Worm (Caenorhabditis elegans) whole organism, L4 larva: ENCODE measurements around the gene rap-1.

ENCODE experiments used
- F10B5.3 ChIP-seq: sonication (generic microtip); optimal IDR thresholded peaks from 2 replicates; lab custom pipeline; 2016; ENCODE audit warnings: mild to moderate bottlenecking, missing genetic modification characterization, missing compliant biosample characterization
- F26F4.8 ChIP-seq: fragments of 200-800 bp; sonication (Bioruptor generic); conservative IDR thresholded peaks from 2 replicates; pipeline ENCODE4 v1.3.6; 2022; ENCODE audit warnings: missing genetic modification characterization, missing compliant biosample characterization
- F44E2.7 ChIP-seq: fragments of 200-800 bp; sonication (Bioruptor generic); IDR thresholded peaks from 2 replicates; pipeline ENCODE4 v2.1.2; 2022; ENCODE audit warnings: missing genetic modification characterization, missing compliant biosample characterization
- R02D3.7 ChIP-seq: fragments of 150-350 bp; sonication (generic microtip); optimal IDR thresholded peaks from 3 replicates; lab custom pipeline; 2014; ENCODE audit warnings: missing biosample characterization, missing genetic modification characterization
- Y105C5A.15 ChIP-seq: fragments of 200-800 bp; sonication (Bioruptor generic); IDR thresholded peaks from 2 replicates; pipeline ENCODE4 v1.3.6; 2022; ENCODE audit warnings: missing genetic modification characterization, missing compliant biosample characterization
- Y48G9A.11 ChIP-seq: fragments of 200-800 bp; sonication (Bioruptor generic); IDR thresholded peaks from 2 replicates; pipeline ENCODE4 v1.3.6; 2022; ENCODE audit warnings: missing genetic modification reagents, missing genetic modification characterization, missing compliant biosample characterization
- Y5F2A.4 ChIP-seq: fragments of 200-800 bp; sonication (Bioruptor generic); optimal IDR thresholded peaks from 2 replicates; lab custom pipeline; 2018; ENCODE audit warnings: mild to moderate bottlenecking, missing genetic modification characterization, missing compliant biosample characterization
- ZK337.2 ChIP-seq: fragments of 200-800 bp; sonication (Bioruptor generic); IDR thresholded peaks from 2 replicates; pipeline ENCODE4 v1.3.6; 2022; ENCODE audit warnings: missing genetic modification reagents, missing genetic modification characterization, missing compliant biosample characterization
- aly-2 ChIP-seq: sonication (generic microtip); optimal IDR thresholded peaks from 2 replicates; lab custom pipeline; 2018; ENCODE audit warnings: missing biosample characterization, missing genetic modification characterization
- ceh-32 ChIP-seq: sonication (generic microtip); optimal IDR thresholded peaks from 2 replicates; lab custom pipeline; 2016; ENCODE audit warnings: mild to moderate bottlenecking, missing genetic modification characterization, missing compliant biosample characterization; ENCODE audit not compliant: poor library complexity
- ces-1 ChIP-seq: fragments of 150-350 bp; sonication (generic microtip); optimal IDR thresholded peaks from 4 replicates; lab custom pipeline; 2014; ENCODE audit warnings: missing biosample characterization, missing genetic modification reagents, missing genetic modification characterization
- ctbp-1 ChIP-seq: fragments of 200-800 bp; sonication (Bioruptor generic); IDR thresholded peaks from 2 replicates; pipeline ENCODE4 v1.3.6; 2022; ENCODE audit warnings: missing genetic modification reagents, missing genetic modification characterization, missing compliant biosample characterization
- daf-19 ChIP-seq: fragments of 200-800 bp; sonication (Bioruptor generic); conservative IDR thresholded peaks from 2 replicates; pipeline ENCODE4 v1.3.6; 2022; ENCODE audit warnings: missing genetic modification characterization, missing compliant biosample characterization
- dmd-6 ChIP-seq: fragments of 200-800 bp; sonication (Bioruptor generic); IDR thresholded peaks from 2 replicates; pipeline ENCODE4 v1.3.6; 2022; ENCODE audit warnings: missing genetic modification reagents, missing genetic modification characterization, missing compliant biosample characterization
- dmd-9 ChIP-seq: fragments of 200-800 bp; sonication (Bioruptor generic); IDR thresholded peaks from 2 replicates; pipeline ENCODE4 v1.3.6; 2022; ENCODE audit warnings: missing genetic modification reagents, missing genetic modification characterization, missing compliant biosample characterization
- dve-1 ChIP-seq: sonication (generic microtip); optimal IDR thresholded peaks from 2 replicates; lab custom pipeline; 2017; ENCODE audit warnings: antibody characterized with exemption, mild to moderate bottlenecking, missing genetic modification characterization, missing compliant biosample characterization; ENCODE audit not compliant: insufficient read depth
- fos-1 ChIP-seq: fragments of 150-350 bp; optimal IDR thresholded peaks from 2 replicates; lab custom pipeline; 2014; ENCODE audit warnings: missing biosample characterization, missing genetic modification characterization
- hif-1 ChIP-seq, 2 experiments: sonication (generic microtip); optimal IDR thresholded peaks; 2 replicates each; lab custom pipeline; 2016 to 2017; ENCODE audit warnings: missing compliant biosample characterization in 2 of 2, missing genetic modification characterization in 2 of 2, missing genetic modification reagents in 2 of 2, missing genotype in 2 of 2, mild to moderate bottlenecking in 1 of 2
- hlh-11 ChIP-seq: fragments of 200-800 bp; sonication (Bioruptor generic); optimal IDR thresholded peaks from 2 replicates; lab custom pipeline; 2018; ENCODE audit warnings: mild to moderate bottlenecking, missing genetic modification characterization, missing compliant biosample characterization
- jun-1 ChIP-seq: fragments of 150-350 bp; optimal IDR thresholded peaks from 2 replicates; lab custom pipeline; 2014; ENCODE audit warnings: missing biosample characterization, missing genetic modification reagents, missing genetic modification characterization
- lin-1 ChIP-seq: fragments of 200-800 bp; sonication (Bioruptor generic); IDR thresholded peaks from 2 replicates; pipeline ENCODE4 v1.3.6; 2022; ENCODE audit warnings: missing genetic modification reagents, missing genetic modification characterization, missing compliant biosample characterization
- lin-13 ChIP-seq: fragments of 150-350 bp; optimal IDR thresholded peaks from 2 replicates; lab custom pipeline; 2014; ENCODE audit warnings: missing biosample characterization, missing genetic modification reagents, missing genetic modification characterization
- lin-15B ChIP-seq: fragments of 150-350 bp; sonication (generic microtip); optimal IDR thresholded peaks from 3 replicates; lab custom pipeline; 2014; ENCODE audit warnings: missing biosample characterization, missing genetic modification characterization
- lin-39 ChIP-seq: fragments of 150-350 bp; optimal IDR thresholded peaks from 2 replicates; lab custom pipeline; 2014; ENCODE audit warnings: missing biosample characterization, missing genetic modification reagents, missing genetic modification characterization
- lir-3 ChIP-seq: sonication (generic microtip); optimal IDR thresholded peaks from 2 replicates; lab custom pipeline; 2016; ENCODE audit warnings: mild to moderate bottlenecking, missing genetic modification characterization, missing compliant biosample characterization
- lsy-2 ChIP-seq, 2 experiments: fragments of 150-350 bp in 1 of 2; sonication (generic microtip) in 1 of 2; optimal IDR thresholded peaks; 2 replicates each; lab custom pipeline; 2014 to 2017; ENCODE audit warnings: missing biosample characterization in 2 of 2, missing genetic modification characterization in 2 of 2
- madf-5 ChIP-seq, 2 experiments: fragments of 200-800 bp; sonication (Bioruptor generic); IDR thresholded peaks; 2 replicates each; pipeline ENCODE4 v1.3.6; 2022; ENCODE audit warnings: missing compliant biosample characterization in 2 of 2, missing genetic modification characterization in 2 of 2
- madf-9 ChIP-seq: fragments of 200-800 bp; sonication (Bioruptor generic); conservative IDR thresholded peaks from 2 replicates; pipeline ENCODE4 v1.3.6; 2022; ENCODE audit warnings: missing genetic modification reagents, missing genetic modification characterization, missing compliant biosample characterization
- mdt-29 ChIP-seq: fragments of 200-800 bp; sonication (Bioruptor generic); IDR thresholded peaks from 2 replicates; pipeline ENCODE4 v1.3.6; 2022; ENCODE audit warnings: missing genetic modification reagents, missing genetic modification characterization, missing compliant biosample characterization
- mes-2 ChIP-seq: sonication (generic microtip); optimal IDR thresholded peaks from 2 replicates; lab custom pipeline; 2016; ENCODE audit warnings: missing genotype, mild to moderate bottlenecking, missing genetic modification characterization, missing compliant biosample characterization; ENCODE audit not compliant: poor library complexity, severe bottlenecking
- mxl-3 ChIP-seq: fragments of 200-800 bp; sonication (Bioruptor generic); optimal IDR thresholded peaks from 2 replicates; lab custom pipeline; 2018; ENCODE audit warnings: mild to moderate bottlenecking, missing genetic modification characterization, missing compliant biosample characterization
- nhr-10 ChIP-seq: fragments of 150-350 bp; optimal IDR thresholded peaks from 2 replicates; lab custom pipeline; 2014; ENCODE audit warnings: missing biosample characterization, missing genetic modification characterization
- nhr-11 ChIP-seq: fragments of 150-350 bp; optimal IDR thresholded peaks from 2 replicates; lab custom pipeline; 2014; ENCODE audit warnings: missing biosample characterization, missing genetic modification characterization
- nhr-25 ChIP-seq: sonication (generic microtip); optimal IDR thresholded peaks from 2 replicates; lab custom pipeline; 2017; ENCODE audit warnings: missing genetic modification characterization, mild to moderate bottlenecking, missing compliant biosample characterization, antibody characterized with exemption, moderate library complexity, borderline replicate concordance; ENCODE audit not compliant: insufficient read depth
- nhr-41 ChIP-seq: fragments of 200-800 bp; sonication (Bioruptor generic); IDR thresholded peaks from 2 replicates; pipeline ENCODE4 v1.3.6; 2022; ENCODE audit warnings: missing genetic modification reagents, missing genetic modification characterization, missing compliant biosample characterization
- nhr-42 ChIP-seq: fragments of 200-800 bp; sonication (Bioruptor generic); IDR thresholded peaks from 2 replicates; pipeline ENCODE4 v1.3.6; 2022; ENCODE audit warnings: missing genetic modification characterization, missing compliant biosample characterization
- nhr-6 ChIP-seq: fragments of 150-350 bp; optimal IDR thresholded peaks from 2 replicates; lab custom pipeline; 2014; ENCODE audit warnings: missing biosample characterization, missing genetic modification characterization
- php-3 ChIP-seq: fragments of 200-800 bp; sonication (Bioruptor generic); IDR thresholded peaks from 2 replicates; pipeline ENCODE4 v1.3.6; 2022; ENCODE audit warnings: missing genetic modification reagents, missing genetic modification characterization, missing compliant biosample characterization
- pqm-1 ChIP-seq: sonication (generic microtip); optimal IDR thresholded peaks from 2 replicates; lab custom pipeline; 2017; ENCODE audit warnings: missing biosample characterization, missing genetic modification characterization
- rbr-2 ChIP-seq: sonication (generic microtip); optimal IDR thresholded peaks from 2 replicates; lab custom pipeline; 2016; ENCODE audit warnings: missing genotype, missing genetic modification characterization, missing compliant biosample characterization
- saeg-2 ChIP-seq: fragments of 200-800 bp; sonication (Bioruptor generic); IDR thresholded peaks from 2 replicates; pipeline ENCODE4 v1.3.6; 2022; ENCODE audit warnings: missing genetic modification reagents, missing genetic modification characterization, missing compliant biosample characterization
- sdz-12 ChIP-seq: fragments of 200-800 bp; sonication (Bioruptor generic); optimal IDR thresholded peaks from 2 replicates; lab custom pipeline; 2018; ENCODE audit warnings: mild to moderate bottlenecking, missing genetic modification characterization, missing compliant biosample characterization
- set-16 ChIP-seq: fragments of 200-800 bp; sonication (Bioruptor generic); IDR thresholded peaks from 2 replicates; pipeline ENCODE4 v1.3.6; 2022; ENCODE audit warnings: missing genetic modification reagents, missing genetic modification characterization, missing compliant biosample characterization
- snpc-1.2 ChIP-seq: fragments of 200-800 bp; sonication (Bioruptor generic); IDR thresholded peaks from 2 replicates; pipeline ENCODE4 v1.3.6; 2022; ENCODE audit warnings: missing genetic modification reagents, missing genetic modification characterization, missing compliant biosample characterization
- tag-97 ChIP-seq: fragments of 200-800 bp; sonication (Bioruptor generic); IDR thresholded peaks from 2 replicates; pipeline ENCODE4 v1.3.6; 2022; ENCODE audit warnings: missing genetic modification characterization, missing compliant biosample characterization
- unc-62 ChIP-seq, 3 experiments: fragments of 150-350 bp in 1 of 3; sonication (generic microtip); optimal IDR thresholded peaks in 2 of 3; peaks in 1 of 3; 1 replicate in 1 of 3; 2 replicates in 2 of 3; lab custom pipeline; 2014 to 2017; ENCODE audit warnings: missing biosample characterization in 3 of 3, missing genetic modification characterization in 3 of 3, missing genetic modification reagents in 3 of 3, missing genotype in 1 of 3
- zag-1 ChIP-seq: fragments of 150-350 bp; optimal IDR thresholded peaks from 2 replicates; lab custom pipeline; 2014; ENCODE audit warnings: missing biosample characterization, missing genetic modification characterization
- zfp-3 ChIP-seq: fragments of 200-800 bp; sonication (Bioruptor generic); conservative IDR thresholded peaks from 2 replicates; pipeline ENCODE4 v1.3.6; 2022; ENCODE audit warnings: missing genetic modification reagents, missing genetic modification characterization, missing compliant biosample characterization

The rap-1 gene

ce11 chrIV:8949078-8950039 is 30.7 kb upstream of the rap-1 start (continued):
- no peak for TF ChIP-seq lin-15B (tag; lab: Kevin White, UChicago)
- TF ChIP-seq mxl-3 (GFP tag; lab: Kevin White, UChicago) = peak; percentile 89
- TF ChIP-seq ZK337.2 (GFP tag; lab: Robert Waterston, UW) = no peak
- no peak for TF ChIP-seq nhr-6 (tag; lab: Kevin White, UChicago)
- TF ChIP-seq tag-97 = no peak
- no peak for TF ChIP-seq R02D3.7 (tag; lab: Kevin White, UChicago)
- TF ChIP-seq Y105C5A.15 (GFP tag; lab: Robert Waterston, UW) = no peak
- TF ChIP-seq rbr-2 (tag; lab: Kevin White, UChicago) = no peak
- peak; percentile 92 for TF ChIP-seq dmd-6 (GFP tag; lab: Robert Waterston, UW)
- TF ChIP-seq lin-13 (GFP tag; lab: Kevin White, UChicago) = peak; percentile 39
- TF ChIP-seq mdt-29 = peak; percentile 76
- no peak for TF ChIP-seq Y48G9A.11 (GFP tag; lab: Robert Waterston, UW)
- no peak for TF ChIP-seq snpc-1.2
- no peak for TF ChIP-seq nhr-11 (tag; lab: Kevin White, UChicago)
- TF ChIP-seq unc-62 (GFP tag; optimal IDR thresholded peaks at IDR 0.05 in 1 of 2; lab: Kevin White, UChicago) = peak in 1 of 2 experiments; percentile 96
- no peak for TF ChIP-seq unc-62 (tag; optimal IDR thresholded peaks at IDR 0.05; lab: Kevin White, UChicago)
- TF ChIP-seq mes-2 = no peak
- TF ChIP-seq ctbp-1 = peak; percentile 49
- peak; percentile 87 for TF ChIP-seq dve-1
- no peak for TF ChIP-seq jun-1 (tag; lab: Kevin White, UChicago)
- TF ChIP-seq set-16 (GFP tag; lab: Robert Waterston, UW) = no peak
- TF ChIP-seq sdz-12 (GFP tag; lab: Kevin White, UChicago) = no peak
- TF ChIP-seq saeg-2 (GFP tag; lab: Robert Waterston, UW) = no peak
- no peak for TF ChIP-seq nhr-41 (GFP tag; lab: Robert Waterston, UW)
- no peak for TF ChIP-seq nhr-42 (GFP tag; lab: Robert Waterston, UW)
- TF ChIP-seq madf-5 (GFP tag; IDR thresholded peaks at IDR 0.05; lab: Robert Waterston, UW) = no peak
- no peak for TF ChIP-seq zag-1
- TF ChIP-seq zfp-3 (GFP tag; lab: Robert Waterston, UW) = no peak
- no peak for TF ChIP-seq F44E2.7 (GFP tag; lab: Robert Waterston, UW)
- TF ChIP-seq F26F4.8 (GFP tag; lab: Robert Waterston, UW) = no peak
- TF ChIP-seq ces-1 (GFP tag; lab: Kevin White, UChicago) = no peak
- TF ChIP-seq hlh-11 = peak; percentile 95
- no peak for TF ChIP-seq nhr-25 (tag; lab: Kevin White, UChicago)
- peak; percentile 93 for TF ChIP-seq pqm-1 (tag; lab: Kevin White, UChicago)
- no peak for TF ChIP-seq dmd-9
- TF ChIP-seq nhr-10 = no peak
- no peak for TF ChIP-seq aly-2 (tag; lab: Kevin White, UChicago)
- TF ChIP-seq php-3 (GFP tag; lab: Robert Waterston, UW) = no peak
- TF ChIP-seq lir-3 (tag; lab: Kevin White, UChicago) = no peak
- no peak for TF ChIP-seq Y5F2A.4 (GFP tag; lab: Kevin White, UChicago)
- peak in 1 of 2 experiments; percentile 82 for TF ChIP-seq lsy-2 (tag; optimal IDR thresholded peaks at IDR 0.05; lab: Kevin White, UChicago)
- no peak for TF ChIP-seq ceh-32
- 0 out of 2 replicates have a peak, but pooled peaks have one; percentile 24 for TF ChIP-seq madf-9 (GFP tag; lab: Robert Waterston, UW)
- no peak for TF ChIP-seq lin-39
- TF ChIP-seq lin-1 (GFP tag; lab: Robert Waterston, UW) = no peak
- TF ChIP-seq fos-1 (tag; lab: Kevin White, UChicago) = no peak
- no peak for TF ChIP-seq hif-1 (tag; optimal IDR thresholded peaks at IDR 0.05; lab: Kevin White, UChicago)
- no peak for TF ChIP-seq F10B5.3 (tag; lab: Kevin White, UChicago)
- TF ChIP-seq daf-19 (GFP tag; lab: Robert Waterston, UW) = no peak
